Fruit fly (Drosophila melanogaster) whole organism, pupa: ENCODE data around the gene CG14568.
A peak's percentile ranks its signal among the peaks of the same experiment; 100 is the strongest.

ENCODE experiments used
- CG10348 ChIP-seq: fragments of 200-800 bp; sonication (Bioruptor generic); IDR thresholded peaks from 2 replicates; pipeline ENCODE4 v1.3.6; 2022; ENCODE audit warnings: missing biosample characterization, missing genetic modification characterization
- CG12605 ChIP-seq: fragments of 200-800 bp; sonication (Bioruptor generic); IDR thresholded peaks from 2 replicates; pipeline ENCODE4 v1.3.6; 2022; ENCODE audit warnings: missing biosample characterization, missing genetic modification characterization
- CG13204 ChIP-seq: fragments of 200-800 bp; sonication (Bioruptor generic); optimal IDR thresholded peaks from 2 replicates; lab custom pipeline; 2018; ENCODE audit warnings: missing biosample characterization, mild to moderate bottlenecking, missing genetic modification characterization, moderate library complexity
- CG14655 ChIP-seq: fragments of 200-800 bp; sonication (Bioruptor generic); optimal IDR thresholded peaks from 3 replicates; lab custom pipeline; 2017; ENCODE audit warnings: mild to moderate bottlenecking, missing biosample characterization, missing genetic modification reagents, missing genetic modification characterization
- CG15710 ChIP-seq: fragments of 200-800 bp; sonication (Bioruptor generic); optimal IDR thresholded peaks from 2 replicates; lab custom pipeline; 2018; ENCODE audit warnings: missing biosample characterization, mild to moderate bottlenecking, missing genetic modification characterization, moderate library complexity
- CG17806 ChIP-seq: fragments of 200-800 bp; sonication (Bioruptor generic); optimal IDR thresholded peaks from 2 replicates; lab custom pipeline; 2018; ENCODE audit warnings: missing biosample characterization, mild to moderate bottlenecking, missing genetic modification characterization, moderate library complexity
- CG32121 ChIP-seq: fragments of 200-800 bp; sonication (Bioruptor generic); IDR thresholded peaks from 2 replicates; pipeline ENCODE4 v1.3.6; 2022; ENCODE audit warnings: missing biosample characterization, missing genetic modification characterization
- CG34367 ChIP-seq: fragments of 200-800 bp; sonication (Bioruptor generic); optimal IDR thresholded peaks from 2 replicates; lab custom pipeline; 2018; ENCODE audit warnings: missing biosample characterization, mild to moderate bottlenecking, missing genetic modification characterization
- CG4496 ChIP-seq: fragments of 200-800 bp; sonication (Bioruptor generic); IDR thresholded peaks from 3 replicates; pipeline ENCODE4 v1.3.6; 2022; ENCODE audit warnings: missing biosample characterization, missing genetic modification characterization
- CG8159 ChIP-seq: fragments of 200-800 bp; sonication (Bioruptor generic); optimal IDR thresholded peaks from 3 replicates; lab custom pipeline; 2018; ENCODE audit warnings: missing biosample characterization, mild to moderate bottlenecking, missing genetic modification characterization, moderate library complexity
- CG8301 ChIP-seq: fragments of 200-800 bp; sonication (Bioruptor generic); optimal IDR thresholded peaks from 2 replicates; lab custom pipeline; 2018; ENCODE audit warnings: missing biosample characterization, mild to moderate bottlenecking, missing genetic modification characterization
- CG9948 ChIP-seq: fragments of 200-800 bp; sonication (Bioruptor generic); optimal IDR thresholded peaks from 2 replicates; lab custom pipeline; 2018; ENCODE audit warnings: missing biosample characterization, mild to moderate bottlenecking, missing genetic modification characterization, moderate library complexity
- D1 ChIP-seq: fragments of 200-800 bp; sonication (Bioruptor generic); optimal IDR thresholded peaks from 2 replicates; lab custom pipeline; 2018; ENCODE audit warnings: missing biosample characterization, mild to moderate bottlenecking, missing genetic modification characterization, moderate library complexity
- EcR ChIP-seq: fragments of 200-800 bp; sonication (Bioruptor generic); optimal IDR thresholded peaks from 3 replicates; lab custom pipeline; 2019; ENCODE audit warnings: missing biosample characterization, missing genetic modification characterization, mild to moderate bottlenecking, moderate library complexity, missing genetic modification reagents
- Ets98B ChIP-seq: fragments of 200-800 bp; sonication (Bioruptor generic); IDR thresholded peaks from 2 replicates; pipeline ENCODE4 v1.3.6; 2022; ENCODE audit warnings: missing biosample characterization, missing genetic modification characterization
- Pif1A ChIP-seq: fragments of 200-800 bp; sonication (Bioruptor generic); optimal IDR thresholded peaks from 3 replicates; lab custom pipeline; 2016; ENCODE audit warnings: missing biosample characterization, missing genetic modification characterization
- Pif1B ChIP-seq: fragments of 200-800 bp; sonication (Bioruptor generic); optimal IDR thresholded peaks from 3 replicates; lab custom pipeline; 2016; ENCODE audit warnings: missing biosample characterization, missing genetic modification characterization
- Snoo ChIP-seq: fragments of 200-800 bp; sonication (Bioruptor generic); optimal IDR thresholded peaks from 3 replicates; lab custom pipeline; 2017; ENCODE audit warnings: missing biosample characterization, mild to moderate bottlenecking, missing genetic modification characterization, inconsistent platforms
- fd96Ca ChIP-seq: fragments of 200-800 bp; sonication (Bioruptor generic); IDR thresholded peaks from 3 replicates; pipeline ENCODE4 v1.3.6; 2022; ENCODE audit warnings: missing biosample characterization, missing genetic modification characterization
- gl ChIP-seq: fragments of 200-800 bp; sonication (Bioruptor generic); optimal IDR thresholded peaks from 2 replicates; lab custom pipeline; 2018; ENCODE audit warnings: missing biosample characterization, mild to moderate bottlenecking, missing genetic modification characterization
- rn ChIP-seq: fragments of 200-800 bp; sonication (Bioruptor generic); IDR thresholded peaks from 2 replicates; pipeline ENCODE4 v1.3.6; 2022; ENCODE audit warnings: missing biosample characterization, missing genetic modification characterization

The CG14568 gene

dm6 chr3L:21720869-21721268 lies 12.4 kb downstream of the CG14568 start:
- TF ChIP-seq D1 (peak; percentile 12), CG8159 (peak; percentile 79), CG17806 (peak; percentile 79), CG32121 (no peak), CG9948 (tag; lab: Kevin White, UChicago) (peak; percentile 73), gl (tag; lab: Kevin White, UChicago) (peak; percentile 36), rn (no peak), EcR (GFP tag; lab: Kevin White, UChicago) (no peak), CG34367 (tag; lab: Kevin White, UChicago) (peak; percentile 74), CG15710 (tag; lab: Kevin White, UChicago) (peak; percentile 63), CG14655 (GFP tag; lab: Kevin White, UChicago) (peak; percentile 72), CG10348 (GFP tag; lab: Robert Waterston, UW) (no peak), CG12605 (no peak), fd96Ca (GFP tag; lab: Robert Waterston, UW) (no peak), Snoo (tag; lab: Kevin White, UChicago) (no peak), CG4496 (GFP tag; lab: Robert Waterston, UW) (no peak), Pif1B (GFP tag; lab: Kevin White, UChicago) (peak; percentile 65), CG8301 (tag; lab: Kevin White, UChicago) (peak; percentile 27), Pif1A (GFP tag; lab: Kevin White, UChicago) (peak; percentile 60), CG13204 (GFP tag; lab: Kevin White, UChicago) (no peak), Ets98B (GFP tag; lab: Robert Waterston, UW) (no peak)

dm6 chr3L:21718233-21718632 lies 15.1 kb downstream of the CG14568 start:
- no peak for TF ChIP-seq gl (tag; lab: Kevin White, UChicago)
- TF ChIP-seq CG17806 = no peak
- no peak for TF ChIP-seq Pif1A (GFP tag; lab: Kevin White, UChicago)
- no peak for TF ChIP-seq D1
- no peak for TF ChIP-seq Snoo (tag; lab: Kevin White, UChicago)

dm6 chr3L:21715974-21716373 lies 17.3 kb downstream of the CG14568 start:
- no peak for TF ChIP-seq CG12605
- TF ChIP-seq CG8159 = peak; percentile 43
- TF ChIP-seq D1 = no peak
- TF ChIP-seq Pif1A (GFP tag; lab: Kevin White, UChicago) = peak; percentile 35
- peak; percentile 70 for TF ChIP-seq CG14655 (GFP tag; lab: Kevin White, UChicago)
- TF ChIP-seq CG8301 (tag; lab: Kevin White, UChicago) = peak; percentile 56
- TF ChIP-seq CG10348 (GFP tag; lab: Robert Waterston, UW) = no peak
- TF ChIP-seq rn = no peak
- no peak for TF ChIP-seq Pif1B (GFP tag; lab: Kevin White, UChicago)
- peak; percentile 45 for TF ChIP-seq CG9948 (tag; lab: Kevin White, UChicago)
- TF ChIP-seq EcR (GFP tag; lab: Kevin White, UChicago) = no peak
- peak; percentile 46 for TF ChIP-seq CG17806
- peak; percentile 16 for TF ChIP-seq CG34367 (tag; lab: Kevin White, UChicago)
- TF ChIP-seq Snoo (tag; lab: Kevin White, UChicago) = no peak
- peak; percentile 36 for TF ChIP-seq CG15710 (tag; lab: Kevin White, UChicago)

DNA sequence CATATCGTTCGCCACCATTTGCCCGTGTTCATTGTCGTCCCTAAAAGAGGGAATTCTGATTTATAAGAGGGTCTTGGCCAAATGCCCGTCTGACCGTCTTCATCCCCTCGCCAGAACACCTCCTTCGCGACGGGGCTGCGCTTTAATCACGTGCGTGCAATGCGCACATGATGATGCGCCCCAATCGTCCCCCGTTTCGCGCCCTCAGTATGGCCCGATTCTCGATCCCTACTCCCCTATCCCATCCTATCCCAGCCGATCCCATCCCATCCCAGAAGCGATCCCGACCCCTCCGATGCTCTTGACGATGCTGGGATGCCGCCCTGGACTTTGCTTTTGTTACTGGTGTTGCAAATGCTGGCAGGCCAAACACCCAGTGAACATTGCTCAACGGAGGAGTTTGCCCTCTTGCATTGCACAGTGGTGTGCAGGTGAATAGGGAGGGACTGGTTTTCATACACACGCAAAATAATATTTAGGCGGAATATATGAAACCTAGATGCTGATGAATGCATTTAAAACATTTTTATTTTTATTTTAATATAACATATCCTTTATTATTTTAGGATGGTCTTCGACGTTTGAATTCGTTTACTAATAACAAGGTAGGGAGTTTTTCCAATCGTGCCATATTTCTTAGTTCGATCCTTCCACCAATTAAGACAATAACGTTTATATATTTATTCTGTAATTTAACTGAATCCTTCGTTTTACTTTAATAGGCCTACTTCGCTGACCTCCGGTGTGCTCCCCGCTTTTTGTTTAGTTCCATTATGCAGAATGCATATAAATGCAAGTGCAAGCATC lies 23.3 kb downstream of the CG14568 start:
- TF ChIP-seq EcR (GFP tag; lab: Kevin White, UChicago) = peak; percentile 74
- TF ChIP-seq CG14655 (GFP tag; lab: Kevin White, UChicago) = peak; percentile 91
- peak; percentile 80 for TF ChIP-seq CG8301 (tag; lab: Kevin White, UChicago)
- no peak for TF ChIP-seq Ets98B (GFP tag; lab: Robert Waterston, UW)
- TF ChIP-seq CG8159 = peak; percentile 92
- peak; percentile 77 for TF ChIP-seq CG34367 (tag; lab: Kevin White, UChicago)
- TF ChIP-seq Snoo (tag; lab: Kevin White, UChicago) = peak; percentile 69
- TF ChIP-seq Pif1A (GFP tag; lab: Kevin White, UChicago) = peak; percentile 28
- peak; percentile 89 for TF ChIP-seq CG9948 (tag; lab: Kevin White, UChicago)
- peak; percentile 72 for TF ChIP-seq Pif1B (GFP tag; lab: Kevin White, UChicago)
- TF ChIP-seq CG32121 = no peak
- TF ChIP-seq CG17806 = peak; percentile 82
- peak; percentile 64 for TF ChIP-seq CG13204 (GFP tag; lab: Kevin White, UChicago)
- TF ChIP-seq CG4496 (GFP tag; lab: Robert Waterston, UW) = peak; percentile 12; the same call in 1 of the 3 replicates
- peak; percentile 89 for TF ChIP-seq D1
- TF ChIP-seq rn = no peak
- TF ChIP-seq CG10348 (GFP tag; lab: Robert Waterston, UW) = no peak
- TF ChIP-seq CG15710 (tag; lab: Kevin White, UChicago) = peak; percentile 87
- TF ChIP-seq fd96Ca (GFP tag; lab: Robert Waterston, UW) = peak; percentile 55; the same call in 1 of the 3 replicates
- TF ChIP-seq CG12605 = no peak
- peak; percentile 57 for TF ChIP-seq gl (tag; lab: Kevin White, UChicago)
- TF ChIP-seq, all 21 proteins: peak for 16

- TF ChIP-seq CG32121 = no peak
- TF ChIP-seq fd96Ca (GFP tag; lab: Robert Waterston, UW) = no peak
- no peak for TF ChIP-seq CG4496 (GFP tag; lab: Robert Waterston, UW)
- TF ChIP-seq rn = no peak
- peak; percentile 32 for TF ChIP-seq CG8301 (tag; lab: Kevin White, UChicago)
- no peak for TF ChIP-seq gl (tag; lab: Kevin White, UChicago)
- no peak for TF ChIP-seq CG9948 (tag; lab: Kevin White, UChicago)
- TF ChIP-seq CG13204 (GFP tag; lab: Kevin White, UChicago) = no peak
- TF ChIP-seq CG8159 = no peak
- peak; percentile 45 for TF ChIP-seq CG14655 (GFP tag; lab: Kevin White, UChicago)
- TF ChIP-seq Pif1A (GFP tag; lab: Kevin White, UChicago) = no peak
- no peak for TF ChIP-seq Pif1B (GFP tag; lab: Kevin White, UChicago)
- peak; percentile 6; the same call in 1 of the 2 replicates for TF ChIP-seq Ets98B (GFP tag; lab: Robert Waterston, UW)
Measured at dm6 chr3L:21706144-21706926, 27.0 kb downstream of the CG14568 start, which contains the start of gene CG32447. Gene CG32447, minus strand, starts transcription at chr3L:21706365.
